Worm (Caenorhabditis elegans) whole organism, L4 larva: ENCODE results near the gene fbxa-208.
"Not testable (repeated sequence)": the region's sequence is repeated elsewhere in the genome, so short reads cannot be mapped to it uniquely, and the experiment has no call there.

Experiments used
- F37D6.2 ChIP-seq: sonication (generic microtip); optimal IDR thresholded peaks from 2 replicates; lab custom pipeline; 2016; ENCODE audit warnings: mild to moderate bottlenecking, missing genetic modification characterization, missing compliant biosample characterization
- F49E8.2 ChIP-seq: sonication (generic microtip); optimal IDR thresholded peaks from 2 replicates; lab custom pipeline; 2016; ENCODE audit warnings: missing compliant biosample characterization, mild to moderate bottlenecking, missing genetic modification characterization, borderline replicate concordance
- T20F7.1 ChIP-seq: fragments of 200-800 bp; sonication (Bioruptor generic); optimal IDR thresholded peaks from 2 replicates; lab custom pipeline; 2018; ENCODE audit warnings: mild to moderate bottlenecking, missing genetic modification characterization, missing compliant biosample characterization
- Y48G9A.11 ChIP-seq: fragments of 200-800 bp; sonication (Bioruptor generic); IDR thresholded peaks from 2 replicates; pipeline ENCODE4 v1.3.6; 2022; ENCODE audit warnings: missing genetic modification reagents, missing genetic modification characterization, missing compliant biosample characterization
- Y75B8A.6 ChIP-seq: fragments of 200-800 bp; sonication (Bioruptor generic); IDR thresholded peaks from 2 replicates; pipeline ENCODE4 v1.3.6; 2022; ENCODE audit warnings: missing genetic modification reagents, missing genetic modification characterization, missing compliant biosample characterization
- aly-2 ChIP-seq: sonication (generic microtip); optimal IDR thresholded peaks from 2 replicates; lab custom pipeline; 2018; ENCODE audit warnings: missing biosample characterization, missing genetic modification characterization
- attf-4 ChIP-seq: sonication (generic microtip); optimal IDR thresholded peaks from 3 replicates; lab custom pipeline; 2017; ENCODE audit warnings: missing biosample characterization, missing genetic modification characterization
- ceh-32 ChIP-seq: sonication (generic microtip); optimal IDR thresholded peaks from 2 replicates; lab custom pipeline; 2016; ENCODE audit warnings: mild to moderate bottlenecking, missing genetic modification characterization, missing compliant biosample characterization; ENCODE audit not compliant: poor library complexity
- ces-1 ChIP-seq: fragments of 150-350 bp; sonication (generic microtip); optimal IDR thresholded peaks from 4 replicates; lab custom pipeline; 2014; ENCODE audit warnings: missing biosample characterization, missing genetic modification reagents, missing genetic modification characterization
- ctbp-1 ChIP-seq: fragments of 200-800 bp; sonication (Bioruptor generic); IDR thresholded peaks from 2 replicates; pipeline ENCODE4 v1.3.6; 2022; ENCODE audit warnings: missing genetic modification reagents, missing genetic modification characterization, missing compliant biosample characterization
- daf-16 ChIP-seq, 3 experiments: sonication (generic microtip); optimal IDR thresholded peaks; 2 replicates each; lab custom pipeline; 2016 to 2017; ENCODE audit warnings: missing genetic modification characterization in 3 of 3, missing genetic modification reagents in 3 of 3, mild to moderate bottlenecking in 2 of 3, missing compliant biosample characterization in 2 of 3, missing biosample characterization in 1 of 3, moderate library complexity in 1 of 3
- dmd-6 ChIP-seq: fragments of 200-800 bp; sonication (Bioruptor generic); IDR thresholded peaks from 2 replicates; pipeline ENCODE4 v1.3.6; 2022; ENCODE audit warnings: missing genetic modification reagents, missing genetic modification characterization, missing compliant biosample characterization
- dmd-8 ChIP-seq: fragments of 200-800 bp; sonication (Bioruptor generic); IDR thresholded peaks from 2 replicates; pipeline ENCODE4 v1.3.6; 2022; ENCODE audit warnings: missing genetic modification characterization, missing compliant biosample characterization
- dmd-9 ChIP-seq: fragments of 200-800 bp; sonication (Bioruptor generic); IDR thresholded peaks from 2 replicates; pipeline ENCODE4 v1.3.6; 2022; ENCODE audit warnings: missing genetic modification reagents, missing genetic modification characterization, missing compliant biosample characterization
- dpl-1 ChIP-seq: fragments of 150-350 bp; optimal IDR thresholded peaks from 2 replicates; lab custom pipeline; 2014; ENCODE audit warnings: missing biosample characterization, missing genetic modification reagents, missing genetic modification characterization
- dve-1 ChIP-seq: sonication (generic microtip); optimal IDR thresholded peaks from 2 replicates; lab custom pipeline; 2017; ENCODE audit warnings: antibody characterized with exemption, mild to moderate bottlenecking, missing genetic modification characterization, missing compliant biosample characterization; ENCODE audit not compliant: insufficient read depth
- fkh-10 ChIP-seq: fragments of 150-350 bp; optimal IDR thresholded peaks from 2 replicates; lab custom pipeline; 2014; ENCODE audit warnings: missing biosample characterization, missing genetic modification reagents, missing genetic modification characterization
- hif-1 ChIP-seq, 2 experiments: sonication (generic microtip); optimal IDR thresholded peaks; 2 replicates each; lab custom pipeline; 2016 to 2017; ENCODE audit warnings: missing compliant biosample characterization in 2 of 2, missing genetic modification characterization in 2 of 2, missing genetic modification reagents in 2 of 2, missing genotype in 2 of 2, mild to moderate bottlenecking in 1 of 2
- hlh-11 ChIP-seq: fragments of 200-800 bp; sonication (Bioruptor generic); optimal IDR thresholded peaks from 2 replicates; lab custom pipeline; 2018; ENCODE audit warnings: mild to moderate bottlenecking, missing genetic modification characterization, missing compliant biosample characterization
- hmg-1.1 ChIP-seq: fragments of 200-800 bp; sonication (Bioruptor generic); IDR thresholded peaks from 2 replicates; pipeline ENCODE4 v1.3.6; 2022; ENCODE audit warnings: missing genetic modification reagents, missing genetic modification characterization, missing compliant biosample characterization
- lin-1 ChIP-seq: fragments of 200-800 bp; sonication (Bioruptor generic); IDR thresholded peaks from 2 replicates; pipeline ENCODE4 v1.3.6; 2022; ENCODE audit warnings: missing genetic modification reagents, missing genetic modification characterization, missing compliant biosample characterization
- lin-13 ChIP-seq: fragments of 150-350 bp; optimal IDR thresholded peaks from 2 replicates; lab custom pipeline; 2014; ENCODE audit warnings: missing biosample characterization, missing genetic modification reagents, missing genetic modification characterization
- lir-3 ChIP-seq: sonication (generic microtip); optimal IDR thresholded peaks from 2 replicates; lab custom pipeline; 2016; ENCODE audit warnings: mild to moderate bottlenecking, missing genetic modification characterization, missing compliant biosample characterization
- lsy-2 ChIP-seq, 2 experiments: fragments of 150-350 bp in 1 of 2; sonication (generic microtip) in 1 of 2; optimal IDR thresholded peaks; 2 replicates each; lab custom pipeline; 2014 to 2017; ENCODE audit warnings: missing biosample characterization in 2 of 2, missing genetic modification characterization in 2 of 2
- madf-5 ChIP-seq, 2 experiments: fragments of 200-800 bp; sonication (Bioruptor generic); IDR thresholded peaks; 2 replicates each; pipeline ENCODE4 v1.3.6; 2022; ENCODE audit warnings: missing compliant biosample characterization in 2 of 2, missing genetic modification characterization in 2 of 2
- madf-9 ChIP-seq: fragments of 200-800 bp; sonication (Bioruptor generic); conservative IDR thresholded peaks from 2 replicates; pipeline ENCODE4 v1.3.6; 2022; ENCODE audit warnings: missing genetic modification reagents, missing genetic modification characterization, missing compliant biosample characterization
- mep-1 ChIP-seq: fragments of 150-350 bp; sonication (generic microtip); optimal IDR thresholded peaks from 3 replicates; lab custom pipeline; 2014; ENCODE audit warnings: missing biosample characterization, missing genetic modification characterization
- mes-2 ChIP-seq: sonication (generic microtip); optimal IDR thresholded peaks from 2 replicates; lab custom pipeline; 2016; ENCODE audit warnings: missing genotype, mild to moderate bottlenecking, missing genetic modification characterization, missing compliant biosample characterization; ENCODE audit not compliant: poor library complexity, severe bottlenecking
- mxl-2 ChIP-seq: fragments of 200-800 bp; sonication (Bioruptor generic); conservative IDR thresholded peaks from 2 replicates; pipeline ENCODE4 v1.3.6; 2022; ENCODE audit warnings: missing genetic modification reagents, missing genetic modification characterization, missing compliant biosample characterization
- mxl-3 ChIP-seq: fragments of 200-800 bp; sonication (Bioruptor generic); optimal IDR thresholded peaks from 2 replicates; lab custom pipeline; 2018; ENCODE audit warnings: mild to moderate bottlenecking, missing genetic modification characterization, missing compliant biosample characterization
- nhr-41 ChIP-seq: fragments of 200-800 bp; sonication (Bioruptor generic); IDR thresholded peaks from 2 replicates; pipeline ENCODE4 v1.3.6; 2022; ENCODE audit warnings: missing genetic modification reagents, missing genetic modification characterization, missing compliant biosample characterization
- nhr-48 ChIP-seq: sonication (generic microtip); optimal IDR thresholded peaks from 2 replicates; lab custom pipeline; 2016; ENCODE audit warnings: mild to moderate bottlenecking, missing genetic modification characterization, missing compliant biosample characterization
- pqm-1 ChIP-seq: sonication (generic microtip); optimal IDR thresholded peaks from 2 replicates; lab custom pipeline; 2017; ENCODE audit warnings: missing biosample characterization, missing genetic modification characterization
- saeg-2 ChIP-seq: fragments of 200-800 bp; sonication (Bioruptor generic); IDR thresholded peaks from 2 replicates; pipeline ENCODE4 v1.3.6; 2022; ENCODE audit warnings: missing genetic modification reagents, missing genetic modification characterization, missing compliant biosample characterization
- set-16 ChIP-seq: fragments of 200-800 bp; sonication (Bioruptor generic); IDR thresholded peaks from 2 replicates; pipeline ENCODE4 v1.3.6; 2022; ENCODE audit warnings: missing genetic modification reagents, missing genetic modification characterization, missing compliant biosample characterization
- skn-1 ChIP-seq: fragments of 150-350 bp; optimal IDR thresholded peaks from 2 replicates; lab custom pipeline; 2014; ENCODE audit warnings: missing biosample characterization, missing genetic modification characterization
- snpc-1.2 ChIP-seq: fragments of 200-800 bp; sonication (Bioruptor generic); IDR thresholded peaks from 2 replicates; pipeline ENCODE4 v1.3.6; 2022; ENCODE audit warnings: missing genetic modification reagents, missing genetic modification characterization, missing compliant biosample characterization
- tag-97 ChIP-seq: fragments of 200-800 bp; sonication (Bioruptor generic); IDR thresholded peaks from 2 replicates; pipeline ENCODE4 v1.3.6; 2022; ENCODE audit warnings: missing genetic modification characterization, missing compliant biosample characterization
- tra-1 ChIP-seq: fragments of 200-800 bp; sonication (Bioruptor generic); IDR thresholded peaks from 2 replicates; pipeline ENCODE4 v1.3.6; 2022; ENCODE audit warnings: missing genetic modification reagents, missing genetic modification characterization, missing compliant biosample characterization
- zfp-3 ChIP-seq: fragments of 200-800 bp; sonication (Bioruptor generic); conservative IDR thresholded peaks from 2 replicates; pipeline ENCODE4 v1.3.6; 2022; ENCODE audit warnings: missing genetic modification reagents, missing genetic modification characterization, missing compliant biosample characterization
- zip-2 ChIP-seq: fragments of 150-350 bp; optimal IDR thresholded peaks from 2 replicates; lab custom pipeline; 2014; ENCODE audit warnings: missing biosample characterization, missing genetic modification characterization
- ztf-11 ChIP-seq: fragments of 150-350 bp; optimal IDR thresholded peaks from 2 replicates; lab custom pipeline; 2014; ENCODE audit warnings: missing biosample characterization, missing genetic modification characterization

The fbxa-208 gene

ce11 chrIII:1249111-1249583, 7.5 kb upstream of the fbxa-208 start, which contains the start of the genes fbxa-76 and fbxa-77 (continued):
- no peak for TF ChIP-seq dmd-8 (GFP tag; lab: Robert Waterston, UW)
- no peak for TF ChIP-seq T20F7.1 (GFP tag; lab: Kevin White, UChicago)
- TF ChIP-seq Y48G9A.11 (GFP tag; lab: Robert Waterston, UW): no peak
- peak; percentile 40 for TF ChIP-seq pqm-1 (tag; lab: Kevin White, UChicago)
- peak; percentile 33 for TF ChIP-seq mep-1 (tag; lab: Kevin White, UChicago)
- peak in 1 of 2 experiments; percentile 60 for TF ChIP-seq lsy-2 (tag; optimal IDR thresholded peaks at IDR 0.05; lab: Kevin White, UChicago)
- TF ChIP-seq nhr-41: no peak
- TF ChIP-seq tra-1 (GFP tag; lab: Robert Waterston, UW): 0 out of 2 replicates have a peak, but pooled peaks have one; percentile 13

- not testable (repeated sequence) for TF ChIP-seq lir-3 (tag; lab: Kevin White, UChicago); ceh-32 (tag; lab: Kevin White, UChicago); Y75B8A.6 (GFP tag; lab: Robert Waterston, UW)
Observed at ce11 chrIII:1258358-1258757, 1.7 kb downstream of the fbxa-208 start, which contains the start of gene fbxa-78. Gene fbxa-78 (minus strand): TSS chrIII:1258458.

- not testable (repeated sequence) for TF ChIP-seq madf-9 (GFP tag; lab: Robert Waterston, UW); mxl-2; lin-1 (GFP tag; lab: Robert Waterston, UW)
Observed at ce11 chrIII:1263692-1264091, 7.1 kb downstream of the fbxa-208 start, which contains the start of gene srz-9. Gene srz-9 (plus strand): TSS chrIII:1263992.

DNA sequence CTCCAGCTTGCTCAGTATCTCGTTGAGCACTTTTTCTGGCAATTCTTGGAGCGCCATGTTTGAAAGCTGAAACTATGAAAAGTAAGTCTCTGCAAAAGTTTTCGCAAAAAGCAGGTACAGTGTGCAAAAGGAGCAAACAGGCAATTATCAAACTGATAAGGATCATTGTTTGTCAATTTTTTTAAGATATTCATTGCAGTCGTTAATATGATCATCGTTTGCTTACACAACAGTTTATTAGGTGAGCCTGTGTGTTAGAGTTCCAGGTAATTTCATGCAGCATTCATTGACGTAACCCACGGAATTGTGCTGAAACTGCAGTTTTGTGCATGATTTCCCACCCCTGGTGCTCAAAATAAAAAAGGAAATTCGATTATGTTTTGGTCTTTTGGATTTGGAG, 10.2 kb downstream of the fbxa-208 start, which contains the start of gene fbxa-151:
fbxa-151 (minus strand) TSS at position 101 of the 400 bp plus-strand sequence.
- not testable (repeated sequence) for TF ChIP-seq zfp-3, hmg-1.1, dmd-9 (GFP tag; lab: Robert Waterston, UW)

DNA sequence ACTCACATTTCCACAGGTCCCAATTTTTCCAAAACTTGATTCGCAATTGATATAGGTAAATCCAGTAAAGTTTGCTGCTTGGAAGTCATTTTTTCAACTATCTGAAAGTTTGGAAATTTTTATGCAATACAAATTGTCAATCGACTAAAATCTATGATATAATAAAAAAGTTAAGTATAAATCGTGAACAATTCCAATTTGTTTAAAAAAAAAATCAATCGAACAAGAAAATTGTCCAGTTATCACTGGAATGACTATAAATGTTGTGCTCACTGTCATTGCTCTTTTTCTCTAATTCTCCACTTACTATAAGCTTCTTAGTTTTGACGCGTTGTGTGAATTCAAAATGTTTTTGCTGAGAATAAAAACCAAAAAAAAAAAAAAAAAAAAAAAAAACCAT, 12.5 kb downstream of the fbxa-208 start, which contains the start of gene fbxa-32:
fbxa-32 (minus strand) TSS at position 101 of the 400 bp plus-strand sequence.
- no peak for TF ChIP-seq aly-2
- no peak for TF ChIP-seq daf-16 (GFP tag; optimal IDR thresholded peaks at IDR 0.05; lab: Kevin White, UChicago)
- peak; percentile 44 for TF ChIP-seq daf-16 (tag; optimal IDR thresholded peaks at IDR 0.05; lab: Kevin White, UChicago)
- TF ChIP-seq ctbp-1 (GFP tag; lab: Robert Waterston, UW): no peak
- no peak for TF ChIP-seq set-16 (GFP tag; lab: Robert Waterston, UW)
- TF ChIP-seq ztf-11 (tag; lab: Kevin White, UChicago): no peak
- no peak for TF ChIP-seq hlh-11 (tag; lab: Kevin White, UChicago)
- no peak for TF ChIP-seq F49E8.2
- TF ChIP-seq dve-1 (tag; lab: Kevin White, UChicago): peak; percentile 48
- no peak for TF ChIP-seq mes-2 (tag; lab: Kevin White, UChicago)
- no peak for TF ChIP-seq hif-1 (tag; optimal IDR thresholded peaks at IDR 0.05; lab: Kevin White, UChicago)
- TF ChIP-seq dpl-1 (GFP tag; lab: Kevin White, UChicago): no peak
- no peak for TF ChIP-seq saeg-2 (GFP tag; lab: Robert Waterston, UW)
- TF ChIP-seq ces-1 (GFP tag; lab: Kevin White, UChicago): no peak
- TF ChIP-seq dmd-6 (GFP tag; lab: Robert Waterston, UW): 0 out of 2 replicates have a peak, but pooled peaks have one; percentile 6
- no peak for TF ChIP-seq tag-97 (GFP tag; lab: Robert Waterston, UW)
- TF ChIP-seq zip-2 (tag; lab: Kevin White, UChicago): no peak
- no peak for TF ChIP-seq nhr-48 (tag; lab: Kevin White, UChicago)
- TF ChIP-seq snpc-1.2 (GFP tag; lab: Robert Waterston, UW): no peak
- TF ChIP-seq mxl-3 (GFP tag; lab: Kevin White, UChicago): no peak
- TF ChIP-seq fkh-10 (GFP tag; lab: Kevin White, UChicago): no peak
- TF ChIP-seq F37D6.2 (tag; lab: Kevin White, UChicago): no peak
- no peak for TF ChIP-seq lin-13 (GFP tag; lab: Kevin White, UChicago)
- peak; percentile 15 for TF ChIP-seq pqm-1 (tag; lab: Kevin White, UChicago)
- TF ChIP-seq skn-1: no peak
- no peak for TF ChIP-seq attf-4 (tag; lab: Kevin White, UChicago)
- no peak for TF ChIP-seq madf-5 (GFP tag; IDR thresholded peaks at IDR 0.05; lab: Robert Waterston, UW)
